Worm (Caenorhabditis elegans): ENCODE data around the gene F09F9.1.

The F09F9.1 gene

DNA sequence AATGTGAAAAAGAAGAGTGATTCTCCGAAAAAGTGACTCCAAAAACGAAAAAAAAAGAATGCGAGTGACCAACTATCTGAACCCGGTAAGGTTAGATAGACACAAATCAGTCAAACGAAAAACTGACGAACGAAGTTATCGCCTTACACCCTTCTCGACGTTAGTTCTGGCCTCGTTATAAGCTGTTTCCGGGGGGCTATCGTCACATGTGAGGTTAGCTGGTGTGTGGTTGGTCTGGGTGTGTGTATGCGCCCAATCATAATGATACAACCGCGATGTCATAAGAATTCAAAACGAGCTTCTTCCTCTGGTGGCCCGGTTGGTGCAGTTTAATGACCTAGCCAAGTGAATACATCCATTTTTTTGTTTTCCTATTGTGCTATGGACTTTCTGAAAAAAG is 29.6 kb upstream of the F09F9.1 start:
- TF ChIP-seq fos-1 (tag; optimal IDR thresholded peaks at IDR 0.05) (no peak), mab-9 (GFP tag; IDR thresholded peaks at IDR 0.05) (no peak), unc-30 (tag; optimal IDR thresholded peaks at IDR 0.05) (no peak), snpc-4 (tag; optimal IDR thresholded peaks at IDR 0.05) (no peak), efl-1 (optimal IDR thresholded peaks at IDR 0.05) (no peak), efl-1 (GFP tag; optimal IDR thresholded peaks at IDR 0.05 in 1 of 2) (no peak), ceh-63 (GFP tag; optimal IDR thresholded peaks at IDR 0.05) (no peak), nhr-84 (tag; optimal IDR thresholded peaks at IDR 0.05) (no peak), C34B4.2 (tag; optimal IDR thresholded peaks at IDR 0.05) (no peak), blmp-1 (tag; optimal IDR thresholded peaks at IDR 0.05) (no peak), unc-130 (tag; optimal IDR thresholded peaks at IDR 0.05) (no peak), unc-86 (tag; optimal IDR thresholded peaks at IDR 0.05) (no peak), sup-37 (GFP tag; optimal IDR thresholded peaks at IDR 0.05) (no peak), ces-1 (GFP tag; optimal IDR thresholded peaks at IDR 0.05) (no peak), ceh-90 (tag; optimal IDR thresholded peaks at IDR 0.05) (no peak), ztf-11 (tag; optimal IDR thresholded peaks at IDR 0.05) (no peak), fkh-4 (tag; optimal IDR thresholded peaks at IDR 0.05; ENCODE audit: borderline replicate concordance) (no peak), zag-1 (tag; optimal IDR thresholded peaks at IDR 0.05) (no peak), nhr-11 (tag; optimal IDR thresholded peaks at IDR 0.05) (no peak), xbp-1 (tag; optimal IDR thresholded peaks at IDR 0.05) (no peak), zip-4 (GFP tag; optimal IDR thresholded peaks at IDR 0.05) (no peak)

DNA sequence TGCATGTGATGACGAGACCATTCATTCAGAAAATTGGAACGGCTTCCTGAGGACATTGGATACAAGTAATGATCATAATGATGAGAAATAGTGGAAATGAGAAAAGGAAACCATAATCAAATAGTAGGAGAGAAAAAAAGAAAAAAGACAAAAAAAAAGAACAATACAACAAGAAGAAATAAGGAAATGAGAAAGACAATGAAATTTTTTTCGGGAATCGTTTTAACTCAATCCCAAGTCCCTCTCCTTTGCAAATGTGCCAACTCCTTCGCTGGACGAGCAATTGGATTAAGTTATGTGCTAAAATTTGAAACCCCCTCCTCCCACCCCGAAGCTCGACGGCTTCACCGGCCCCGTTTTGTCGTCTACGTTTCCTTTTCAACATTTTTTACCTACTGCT is 26.2 kb upstream of the F09F9.1 start:
- peak; percentile 23 for TF ChIP-seq fkh-10 (GFP tag; optimal IDR thresholded peaks at IDR 0.05)
- no peak for TF ChIP-seq sox-4 (tag; optimal IDR thresholded peaks at IDR 0.05)
- no peak for TF ChIP-seq nhr-76 (tag; optimal IDR thresholded peaks at IDR 0.05)
- TF ChIP-seq lin-14 (GFP tag; optimal IDR thresholded peaks at IDR 0.05), result peak; percentile 50

- TF ChIP-seq unc-30 (tag; optimal IDR thresholded peaks at IDR 0.05) (peak; percentile 21), lin-15B (tag; optimal IDR thresholded peaks at IDR 0.05) (no peak), fkh-10 (GFP tag; optimal IDR thresholded peaks at IDR 0.05) (no peak), nhr-77 (tag; optimal IDR thresholded peaks at IDR 0.05) (no peak), mab-9 (GFP tag; IDR thresholded peaks at IDR 0.05) (peak; percentile 51; the same call in 1 of the 2 replicates), C16A3.4 (tag; optimal IDR thresholded peaks at IDR 0.05) (no peak), fkh-8 (tag; optimal IDR thresholded peaks at IDR 0.05) (no peak)
Observed at ce11 chrX:4094979-4095378, 20.1 kb upstream of the F09F9.1 start.

DNA sequence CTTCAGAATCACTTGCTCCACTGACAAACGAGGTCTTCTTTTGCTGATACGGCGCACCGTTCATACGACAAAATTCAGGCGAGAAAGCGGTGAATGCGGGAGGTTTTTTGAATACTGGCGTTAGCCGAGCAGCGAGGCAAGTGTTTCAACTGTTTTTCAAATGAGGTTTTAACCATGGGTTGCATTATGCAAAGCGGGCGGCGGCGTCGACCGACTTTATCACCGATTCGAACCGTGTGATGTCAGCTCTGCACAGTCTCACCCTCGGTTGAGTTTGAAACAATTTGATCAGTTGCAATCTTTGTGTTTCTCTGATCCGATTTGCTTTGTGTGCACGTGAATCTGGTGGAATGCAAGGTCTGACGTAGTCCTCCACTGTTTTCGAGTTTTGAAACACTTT is 14.7 kb upstream of the F09F9.1 start, which contains the start of gene clh-4:
clh-4 (minus strand) TSS at position 101 of the 400 bp plus-strand sequence.
- TF ChIP-seq isw-1 (GFP tag; IDR thresholded peaks at IDR 0.05) (no peak), lir-3 (tag; optimal IDR thresholded peaks at IDR 0.05; ENCODE audit: poor library complexity) (no peak), lin-39 (tag; optimal IDR thresholded peaks at IDR 0.05) (no peak), vab-15 (tag; optimal IDR thresholded peaks at IDR 0.05) (no peak), ces-1 (GFP tag; optimal IDR thresholded peaks at IDR 0.05) (no peak), nhr-28 (tag; optimal IDR thresholded peaks at IDR 0.05) (no peak), mdl-1 (tag; optimal IDR thresholded peaks at IDR 0.05) (no peak), lin-13 (GFP tag; optimal IDR thresholded peaks at IDR 0.05) (no peak), fkh-10 (GFP tag; optimal IDR thresholded peaks at IDR 0.05) (no peak), pag-3 (tag; optimal IDR thresholded peaks at IDR 0.05; ENCODE audit: borderline replicate concordance, insufficient read depth) (no peak), snu-23 (GFP tag; optimal IDR thresholded peaks at IDR 0.05) (no peak), dsc-1 (tag; optimal IDR thresholded peaks at IDR 0.05) (no peak), nhr-11 (tag; optimal IDR thresholded peaks at IDR 0.05) (no peak), egl-13 (tag; optimal IDR thresholded peaks at IDR 0.05) (no peak), F16B12.6 (tag; optimal IDR thresholded peaks at IDR 0.05) (no peak), elt-2 (tag; optimal IDR thresholded peaks at IDR 0.05) (no peak), nhr-90 (tag; optimal IDR thresholded peaks at IDR 0.05; ENCODE audit: poor library complexity) (no peak)

Data from whole organism, L1 larva.